Fruit fly (Drosophila melanogaster) S2 (cell line): Measurements from ENCODE around the gene CG6569.

ENCODE experiments used
- CG8478 ChIP-seq: fragments of >200 bp; optimal IDR thresholded peaks from 2 replicates; lab custom pipeline; 2018
- CTCF ChIP-seq, 2 experiments: fragments of >200 bp; optimal IDR thresholded peaks; 2 replicates each; lab custom pipeline; 2018

dm6 chr3R:21905615-21906014 is 37.9 kb upstream of the CG6569 start:
- TF ChIP-seq CTCF (optimal IDR thresholded peaks at IDR 0.05; lab: Kevin White, UChicago) (no peak), CG8478 (lab: Kevin White, UChicago) (no peak)
